Fruit fly (Drosophila melanogaster) whole organism: ENCODE measurements around the gene PH4alphaNE2.

Experiments used
- CG8478 ChIP-seq: fragments of >200 bp; optimal IDR thresholded peaks from 2 replicates; lab custom pipeline; 2018; ENCODE audit warnings: inconsistent platforms
- Dll ChIP-seq: fragments of >200 bp; optimal IDR thresholded peaks from 2 replicates; lab custom pipeline; 2017
- pan ChIP-seq: fragments of >200 bp; optimal IDR thresholded peaks from 2 replicates; lab custom pipeline; 2017
- psq ChIP-seq: fragments of >200 bp; optimal IDR thresholded peaks from 2 replicates; lab custom pipeline; 2017
- usp ChIP-seq: fragments of >200 bp; optimal IDR thresholded peaks from 2 replicates; lab custom pipeline; 2017; ENCODE audit warnings: missing biosample characterization, missing genetic modification characterization, mixed read lengths

DNA sequence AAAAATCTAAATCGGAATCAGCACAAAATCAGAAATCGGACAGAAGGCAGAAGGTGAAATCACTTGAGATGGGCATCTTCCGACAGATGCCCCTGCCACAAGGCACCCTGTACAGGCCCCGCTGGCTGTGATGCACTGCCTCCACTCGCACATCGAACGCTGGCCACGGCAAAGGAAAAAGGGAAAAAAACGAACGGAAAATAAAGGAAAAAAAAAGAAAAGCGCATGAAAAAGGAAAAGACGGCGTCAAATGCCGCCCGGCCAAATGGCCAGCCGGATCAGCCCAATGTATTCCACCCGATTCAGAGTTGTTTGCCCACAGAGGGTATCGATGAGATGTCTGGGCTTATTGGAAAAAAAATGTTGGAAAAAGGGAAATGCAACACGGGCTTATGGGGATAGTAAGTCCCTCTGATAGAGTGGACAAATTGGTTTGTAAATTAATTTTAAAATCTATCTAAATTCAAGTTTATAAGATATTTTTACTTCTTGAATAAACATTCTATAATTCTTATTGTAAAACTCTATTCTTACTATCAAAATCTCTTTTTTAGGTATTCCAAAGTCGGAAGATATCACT, 19.2 kb upstream of the PH4alphaNE2 start:
- no peak for TF ChIP-seq pan (lab: Kevin White, UChicago)
- no peak for TF ChIP-seq Dll (lab: Kevin White, UChicago)
- no peak for TF ChIP-seq CG8478 (lab: Kevin White, UChicago)
- no peak for TF ChIP-seq usp (GFP tag; lab: Kevin White, UChicago)
- TF ChIP-seq psq (lab: Kevin White, UChicago): no peak
